Worm (Caenorhabditis elegans): Measurements from ENCODE around the gene gasr-8.

- TF ChIP-seq ama-1 (optimal IDR thresholded peaks at IDR 0.05) (no peak), hmbx-1 (tag; optimal IDR thresholded peaks at IDR 0.05) (no peak), flt-1 (GFP tag; IDR thresholded peaks at IDR 0.05) (no peak), aly-1 (tag; optimal IDR thresholded peaks at IDR 0.05) (no peak), hmg-4 (GFP tag; optimal IDR thresholded peaks at IDR 0.05) (no peak), B0310.2 (tag; optimal IDR thresholded peaks at IDR 0.05) (no peak), F13C5.2 (tag; optimal IDR thresholded peaks at IDR 0.05) (no peak), tbx-37 (GFP tag; conservative IDR thresholded peaks at IDR 0.05) (no peak), tbx-11 (GFP tag; IDR thresholded peaks at IDR 0.05) (no peak), hnd-1 (tag; optimal IDR thresholded peaks at IDR 0.05) (no peak), scrt-1 (GFP tag; IDR thresholded peaks at IDR 0.05) (no peak), ceh-13 (GFP tag; optimal IDR thresholded peaks at IDR 0.05) (no peak), sea-1 (GFP tag; conservative IDR thresholded peaks at IDR 0.05) (no peak), tra-4 (tag; optimal IDR thresholded peaks at IDR 0.05) (no peak)
Measured at ce11 chrV:14712316-14712715, 23.4 kb downstream of the gasr-8 start, which contains the start of gene R08A2.5.
